Worm (Caenorhabditis elegans): ENCODE data around the gene fbxa-147.
A peak's percentile ranks its signal among the peaks of the same experiment; 100 is the strongest.

Gene fbxa-147

ce11 chrV:14716114-14716513 lies at the start of gene fbxa-147:
Gene fbxa-147, plus strand, starts transcription at chrV:14716499.
- TF ChIP-seq nhr-71 (tag; optimal IDR thresholded peaks at IDR 0.05) (no peak), pax-3 (tag; optimal IDR thresholded peaks at IDR 0.05) (peak; percentile 3)

DNA sequence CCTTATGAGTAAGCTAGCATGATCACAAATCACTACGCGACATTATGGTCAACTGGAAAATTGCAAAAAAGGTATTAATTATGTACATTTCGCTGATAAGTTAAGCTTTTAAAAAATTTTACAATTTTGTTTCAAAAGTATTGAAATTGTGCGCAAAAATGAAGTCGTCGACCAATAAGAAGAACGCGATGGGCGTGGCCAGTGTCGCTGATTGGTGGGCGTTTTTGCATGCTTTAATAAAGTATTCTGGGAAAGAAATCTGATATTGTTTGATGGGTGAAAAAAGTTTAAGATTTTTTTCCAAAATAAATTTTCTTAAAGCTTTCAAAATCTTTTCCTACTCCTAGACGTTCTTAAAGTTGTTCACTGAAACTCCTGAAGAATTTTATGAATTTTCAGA lies 38.0 kb upstream of the fbxa-147 start:
- TF ChIP-seq nhr-237 (tag; optimal IDR thresholded peaks at IDR 0.05) (no peak), xbp-1 (tag; optimal IDR thresholded peaks at IDR 0.05) (no peak), F16B12.6 (tag; optimal IDR thresholded peaks at IDR 0.05) (no peak), unc-130 (tag; optimal IDR thresholded peaks at IDR 0.05) (no peak), unc-62 (GFP tag; optimal IDR thresholded peaks at IDR 0.05) (no peak), fkh-8 (tag; optimal IDR thresholded peaks at IDR 0.05) (no peak), lin-35 (GFP tag; optimal IDR thresholded peaks at IDR 0.05) (no peak), tlp-1 (tag; optimal IDR thresholded peaks at IDR 0.05) (no peak)

- TF ChIP-seq aha-1 (tag; optimal IDR thresholded peaks at IDR 0.05) (no peak), fkh-8 (tag; optimal IDR thresholded peaks at IDR 0.05) (no peak), jun-1 (tag; optimal IDR thresholded peaks at IDR 0.05) (no peak), unc-86 (tag; optimal IDR thresholded peaks at IDR 0.05) (no peak), alr-1 (tag; optimal IDR thresholded peaks at IDR 0.05; ENCODE audit: borderline replicate concordance) (no peak), pag-3 (tag; optimal IDR thresholded peaks at IDR 0.05; ENCODE audit: borderline replicate concordance, insufficient read depth) (no peak), egl-27 (tag; optimal IDR thresholded peaks at IDR 0.05) (no peak), pax-3 (tag; optimal IDR thresholded peaks at IDR 0.05) (no peak)
Measured at ce11 chrV:14680014-14680413, 36.3 kb upstream of the fbxa-147 start, which contains the start of gene C47E8.3. Gene C47E8.3, plus strand, starts transcription at chrV:14680314.

ce11 chrV:14682870-14683269 lies 33.4 kb upstream of the fbxa-147 start:
- TF ChIP-seq blmp-1 (tag; optimal IDR thresholded peaks at IDR 0.05) (peak; percentile 58), nhr-85 (tag) (peak; percentile 71), tbx-2 (tag; optimal IDR thresholded peaks at IDR 0.05) (no peak)

DNA sequence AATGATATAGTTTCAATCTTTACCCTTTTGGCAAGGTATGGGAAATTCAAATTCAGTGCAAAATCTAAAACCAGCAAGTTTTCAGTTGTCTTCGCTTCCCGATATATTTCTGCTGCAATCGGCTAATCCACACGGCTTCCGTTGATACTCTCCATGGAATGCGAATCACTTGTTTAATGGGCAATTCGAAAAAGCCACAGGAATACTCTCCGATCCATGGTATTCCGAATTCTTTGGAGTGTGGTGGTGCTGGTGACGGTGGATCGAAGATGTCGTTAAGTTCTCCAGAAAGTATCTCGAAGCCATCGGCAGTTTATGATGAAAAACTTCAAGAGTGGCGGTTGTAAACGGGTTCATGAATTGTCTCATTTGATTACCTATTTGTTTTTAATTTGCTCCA lies 33.0 kb upstream of the fbxa-147 start:
- TF ChIP-seq efl-1 (optimal IDR thresholded peaks at IDR 0.05) (no peak), efl-1 (GFP tag; optimal IDR thresholded peaks at IDR 0.05 in 1 of 2) (peak in 1 of 2 experiments; percentile 81), ztf-4 (tag; optimal IDR thresholded peaks at IDR 0.05) (no peak), ama-1 (optimal IDR thresholded peaks at IDR 0.05) (peak; percentile 22)

DNA sequence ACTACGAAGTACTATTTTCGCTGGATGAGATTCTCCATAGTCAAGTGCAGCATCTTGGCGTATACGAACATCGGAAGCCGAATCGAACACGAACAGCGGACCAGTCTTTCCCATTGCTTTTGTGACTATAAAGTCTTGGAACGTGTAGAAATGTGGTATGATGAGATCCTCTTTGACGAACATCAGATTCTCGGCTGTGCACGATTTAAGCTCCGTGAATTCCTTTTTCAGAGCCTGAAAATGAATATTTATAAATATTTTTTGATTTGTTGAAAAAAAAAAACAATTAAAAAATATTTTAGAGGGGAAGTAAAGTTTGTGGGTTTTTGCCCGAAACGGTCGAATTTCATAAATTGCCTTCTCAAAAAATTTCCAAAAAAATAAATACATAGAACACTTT lies 32.4 kb upstream of the fbxa-147 start:
- TF ChIP-seq efl-1 (optimal IDR thresholded peaks at IDR 0.05), result no peak
- TF ChIP-seq efl-1 (GFP tag; optimal IDR thresholded peaks at IDR 0.05 in 1 of 2), result peak in 1 of 2 experiments; percentile 90
- TF ChIP-seq ceh-90 (tag; optimal IDR thresholded peaks at IDR 0.05), result no peak

- no peak for TF ChIP-seq unc-30 (tag; optimal IDR thresholded peaks at IDR 0.05)
- no peak for TF ChIP-seq efl-1 (optimal IDR thresholded peaks at IDR 0.05)
- peak in 1 of 2 experiments; percentile 50 for TF ChIP-seq efl-1 (GFP tag; optimal IDR thresholded peaks at IDR 0.05 in 1 of 2)
- no peak for TF ChIP-seq ceh-90 (tag; optimal IDR thresholded peaks at IDR 0.05)
- no peak for TF ChIP-seq egl-13 (tag; optimal IDR thresholded peaks at IDR 0.05)
- peak; percentile 8 for TF ChIP-seq nhr-20 (tag; optimal IDR thresholded peaks at IDR 0.05)
- TF ChIP-seq xbp-1 (tag; optimal IDR thresholded peaks at IDR 0.05), result no peak
- TF ChIP-seq snu-23 (GFP tag; optimal IDR thresholded peaks at IDR 0.05), result peak; percentile 3
- no peak for TF ChIP-seq Y116A8C.19 (tag; optimal IDR thresholded peaks at IDR 0.05; ENCODE audit: borderline replicate concordance)
Measured at ce11 chrV:14684359-14685312, 31.7 kb upstream of the fbxa-147 start, which contains the start of gene hsp-90. Gene hsp-90, plus strand, starts transcription at chrV:14684918.
